Fruit fly (Drosophila melanogaster) whole organism, embryonic: ENCODE results near the gene vers.

ENCODE experiments used
- B-H2 ChIP-seq: fragments of 200-800 bp; sonication (Bioruptor generic); optimal IDR thresholded peaks from 2 replicates; lab custom pipeline; 2018; ENCODE audit warnings: missing biosample characterization, mild to moderate bottlenecking, missing genetic modification characterization
- CG10147 ChIP-seq: fragments of 200-800 bp; sonication (Bioruptor generic); optimal IDR thresholded peaks from 2 replicates; lab custom pipeline; 2019; ENCODE audit warnings: missing biosample characterization, mild to moderate bottlenecking, missing genetic modification characterization, moderate library complexity
- CG10565 ChIP-seq: fragments of 200-800 bp; sonication (Bioruptor generic); optimal IDR thresholded peaks from 3 replicates; lab custom pipeline; 2016; ENCODE audit warnings: missing biosample characterization, mild to moderate bottlenecking, missing genetic modification characterization
- CG14860 ChIP-seq: fragments of 200-800 bp; sonication (Bioruptor generic); IDR thresholded peaks from 3 replicates; pipeline ENCODE4 v1.3.6; 2022; ENCODE audit warnings: missing biosample characterization, missing genetic modification characterization; ENCODE audit not compliant: partially characterized antibody
- CG1529 ChIP-seq: fragments of 200-800 bp; sonication (Bioruptor generic); optimal IDR thresholded peaks from 3 replicates; lab custom pipeline; 2018; ENCODE audit warnings: missing biosample characterization, missing genetic modification characterization
- CG16779 ChIP-seq: fragments of 200-800 bp; sonication (Bioruptor generic); IDR thresholded peaks from 2 replicates; pipeline ENCODE4 v1.3.6; 2022; ENCODE audit warnings: missing biosample characterization, missing genetic modification characterization
- CG16813 ChIP-seq: fragments of 200-800 bp; sonication (Bioruptor generic); IDR thresholded peaks from 3 replicates; pipeline ENCODE4 v1.3.6; 2022; ENCODE audit warnings: missing biosample characterization, missing genetic modification characterization; ENCODE audit not compliant: partially characterized antibody
- CG17328 ChIP-seq: fragments of 200-800 bp; sonication (Bioruptor generic); IDR thresholded peaks from 2 replicates; pipeline ENCODE4 v1.3.6; 2022; ENCODE audit warnings: missing biosample characterization, missing genetic modification characterization
- CG18262 ChIP-seq: fragments of 200-800 bp; optimal IDR thresholded peaks from 3 replicates; lab custom pipeline; 2019; ENCODE audit warnings: missing biosample characterization, mild to moderate bottlenecking, missing genetic modification characterization, moderate library complexity
- CG2199 ChIP-seq: fragments of 200-800 bp; sonication (Bioruptor generic); IDR thresholded peaks from 3 replicates; pipeline ENCODE4 v1.3.6; 2022; ENCODE audit warnings: missing biosample characterization, missing genetic modification characterization
- CG30431 ChIP-seq: fragments of 200-800 bp; sonication (Bioruptor generic); optimal IDR thresholded peaks from 2 replicates; lab custom pipeline; 2017; ENCODE audit warnings: missing biosample characterization, missing genetic modification characterization
- CG32532 ChIP-seq: fragments of 200-800 bp; sonication (Bioruptor generic); IDR thresholded peaks from 2 replicates; pipeline ENCODE4 v1.3.6; 2022; ENCODE audit warnings: missing biosample characterization, missing genetic modification characterization
- CG4404 ChIP-seq: fragments of 200-800 bp; sonication (Bioruptor generic); IDR thresholded peaks from 2 replicates; pipeline ENCODE4 v1.3.6; 2022; ENCODE audit warnings: missing biosample characterization, missing genetic modification characterization
- CG5245 ChIP-seq: fragments of 200-800 bp; sonication (Bioruptor generic); optimal IDR thresholded peaks from 3 replicates; lab custom pipeline; 2016; ENCODE audit warnings: missing biosample characterization, missing genetic modification characterization
- CG9437 ChIP-seq: fragments of 200-800 bp; sonication (Bioruptor generic); optimal IDR thresholded peaks from 2 replicates; lab custom pipeline; 2018; ENCODE audit warnings: missing biosample characterization, mild to moderate bottlenecking, missing genetic modification characterization
- CHES-1-like ChIP-seq: fragments of 200-800 bp; sonication (Bioruptor generic); optimal IDR thresholded peaks from 2 replicates; lab custom pipeline; 2016; ENCODE audit warnings: missing biosample characterization, missing genetic modification characterization
- Dek ChIP-seq: fragments of 200-800 bp; sonication (Bioruptor generic); optimal IDR thresholded peaks from 3 replicates; lab custom pipeline; 2019; ENCODE audit warnings: missing biosample characterization, mild to moderate bottlenecking, missing genetic modification characterization, moderate library complexity
- Dip2 ChIP-seq: fragments of 200-800 bp; sonication (Bioruptor generic); IDR thresholded peaks from 2 replicates; pipeline ENCODE4 v1.3.6; 2022; ENCODE audit warnings: missing biosample characterization, missing genetic modification characterization
- E2f1 ChIP-seq: fragments of 200-800 bp; sonication (Bioruptor generic); IDR thresholded peaks from 2 replicates; pipeline ENCODE4 v1.3.6; 2022; ENCODE audit warnings: missing biosample characterization, missing genetic modification characterization
- ERR ChIP-seq: fragments of 200-800 bp; sonication (Bioruptor generic); optimal IDR thresholded peaks from 2 replicates; lab custom pipeline; 2016; ENCODE audit warnings: missing biosample characterization, missing genetic modification characterization
- Eip74EF ChIP-seq, 2 experiments: fragments of 200-800 bp in 1 of 2; fragments of >200 bp in 1 of 2; sonication (Bioruptor generic) in 1 of 2; optimal IDR thresholded peaks; 2 replicates each; lab custom pipeline; 2017 to 2019; ENCODE audit warnings: missing biosample characterization in 2 of 2, missing genetic modification characterization in 2 of 2, mild to moderate bottlenecking in 1 of 2, moderate library complexity in 1 of 2
- Gsc ChIP-seq: fragments of 200-800 bp; sonication (Bioruptor generic); IDR thresholded peaks from 2 replicates; pipeline ENCODE4 v1.3.6; 2022; ENCODE audit warnings: missing biosample characterization, missing genetic modification characterization
- MESR4 ChIP-seq: fragments of 200-800 bp; sonication (Bioruptor generic); optimal IDR thresholded peaks from 2 replicates; lab custom pipeline; 2018; ENCODE audit warnings: missing biosample characterization, mild to moderate bottlenecking, missing genetic modification characterization, moderate library complexity
- Mad ChIP-seq: fragments of 200-800 bp; sonication (Bioruptor generic); optimal IDR thresholded peaks from 2 replicates; lab custom pipeline; 2016; ENCODE audit warnings: missing biosample characterization, missing genetic modification characterization
- Nf-YC ChIP-seq: fragments of 200-800 bp; optimal IDR thresholded peaks from 3 replicates; lab custom pipeline; 2019; ENCODE audit warnings: missing biosample characterization, mild to moderate bottlenecking, missing genetic modification characterization, moderate library complexity
- Ravus ChIP-seq: fragments of 200-800 bp; sonication (Bioruptor generic); IDR thresholded peaks from 2 replicates; pipeline ENCODE4 v1.3.6; 2022; ENCODE audit warnings: missing biosample characterization, missing genetic modification characterization
- Stat92E ChIP-seq, 3 experiments: fragments of >200 bp in 2 of 3; fragments of 200-800 bp in 1 of 3; sonication (Bioruptor generic) in 1 of 3; optimal IDR thresholded peaks; 2 replicates each; lab custom pipeline; 2017 to 2019; ENCODE audit warnings: missing biosample characterization in 3 of 3, missing genetic modification characterization in 3 of 3, mild to moderate bottlenecking in 1 of 3, moderate library complexity in 1 of 3
- al ChIP-seq: fragments of 200-800 bp; sonication (Bioruptor generic); IDR thresholded peaks from 2 replicates; pipeline ENCODE4 v1.3.6; 2022; ENCODE audit warnings: missing biosample characterization, missing genetic modification characterization
- ara ChIP-seq: fragments of 200-800 bp; sonication (Bioruptor generic); IDR thresholded peaks from 2 replicates; pipeline ENCODE4 v1.3.6; 2022; ENCODE audit warnings: missing biosample characterization, missing genetic modification characterization
- dan ChIP-seq: fragments of 200-800 bp; sonication (Bioruptor generic); IDR thresholded peaks from 2 replicates; pipeline ENCODE4 v1.3.6; 2022; ENCODE audit warnings: missing biosample characterization, missing genetic modification characterization
- dpn ChIP-seq, 2 experiments: fragments of 200-800 bp; sonication (Bioruptor generic); optimal IDR thresholded peaks; 3 replicates each; lab custom pipeline; 2016; ENCODE audit warnings: missing biosample characterization in 2 of 2, missing genetic modification characterization in 2 of 2
- hb ChIP-seq: fragments of 200-800 bp; sonication (Bioruptor generic); IDR thresholded peaks from 3 replicates; pipeline ENCODE4 v1.3.6; 2022; ENCODE audit warnings: missing biosample characterization, missing genetic modification characterization; ENCODE audit not compliant: partially characterized antibody
- klu ChIP-seq: fragments of 200-800 bp; sonication (Bioruptor generic); IDR thresholded peaks from 2 replicates; pipeline ENCODE4 v1.3.6; 2022; ENCODE audit warnings: missing biosample characterization, missing genetic modification characterization
- kni ChIP-seq: fragments of 200-800 bp; sonication (Bioruptor generic); optimal IDR thresholded peaks from 3 replicates; lab custom pipeline; 2017; ENCODE audit warnings: mild to moderate bottlenecking, missing biosample characterization, missing genetic modification reagents, missing genetic modification characterization
- lola ChIP-seq, 3 experiments: fragments of >200 bp in 2 of 3; fragments of 200-800 bp in 1 of 3; sonication (Bioruptor generic) in 1 of 3; optimal IDR thresholded peaks; 2 replicates each; lab custom pipeline; 2017 to 2019; ENCODE audit warnings: missing biosample characterization in 3 of 3, missing genetic modification characterization in 3 of 3, mild to moderate bottlenecking in 1 of 3, moderate library complexity in 1 of 3
- nerfin-1 ChIP-seq: fragments of 200-800 bp; sonication (Bioruptor generic); optimal IDR thresholded peaks from 3 replicates; lab custom pipeline; 2019; ENCODE audit warnings: missing biosample characterization, mild to moderate bottlenecking, missing genetic modification characterization, moderate library complexity
- nom ChIP-seq: fragments of 200-800 bp; sonication (Bioruptor generic); optimal IDR thresholded peaks from 2 replicates; lab custom pipeline; 2017; ENCODE audit warnings: missing biosample characterization, missing genetic modification characterization, mild to moderate bottlenecking, moderate library complexity, missing genetic modification reagents
- org-1 ChIP-seq: fragments of 200-800 bp; sonication (Bioruptor generic); optimal IDR thresholded peaks from 2 replicates; lab custom pipeline; 2017; ENCODE audit warnings: missing biosample characterization, missing genetic modification characterization
- pho ChIP-seq: fragments of 200-800 bp; sonication (Bioruptor generic); optimal IDR thresholded peaks from 2 replicates; lab custom pipeline; 2016; ENCODE audit warnings: missing biosample characterization, missing genetic modification characterization
- phol ChIP-seq: fragments of 200-800 bp; sonication (Bioruptor generic); optimal IDR thresholded peaks from 3 replicates; lab custom pipeline; 2018; ENCODE audit warnings: missing biosample characterization, mild to moderate bottlenecking, missing genetic modification characterization, moderate library complexity
- prd ChIP-seq, 3 experiments: fragments of >200 bp in 2 of 3; fragments of 200-800 bp in 1 of 3; sonication (Bioruptor generic) in 1 of 3; optimal IDR thresholded peaks in 2 of 3; IDR thresholded peaks in 1 of 3; 2 replicates in 2 of 3; 3 replicates in 1 of 3; pipeline versions ENCODE4 v1.3.6 to Lab custom; 2017 to 2022; ENCODE audit warnings: missing biosample characterization in 1 of 3, missing genetic modification characterization in 1 of 3
- pum ChIP-seq: fragments of 200-800 bp; sonication (Bioruptor generic); optimal IDR thresholded peaks from 2 replicates; lab custom pipeline; 2016; ENCODE audit warnings: missing biosample characterization, missing genetic modification characterization
- sima ChIP-seq: fragments of 200-800 bp; sonication (Bioruptor generic); optimal IDR thresholded peaks from 2 replicates; lab custom pipeline; 2016; ENCODE audit warnings: missing biosample characterization, missing genetic modification characterization
- ssp ChIP-seq: fragments of 200-800 bp; sonication (Bioruptor generic); IDR thresholded peaks from 2 replicates; pipeline ENCODE4 v1.3.6; 2022; ENCODE audit warnings: missing biosample characterization, missing genetic modification characterization
- tna ChIP-seq: fragments of 200-800 bp; sonication (Bioruptor generic); IDR thresholded peaks from 2 replicates; pipeline ENCODE4 v1.3.6; 2022; ENCODE audit warnings: missing biosample characterization, missing genetic modification characterization; ENCODE audit not compliant: partially characterized antibody
- tup ChIP-seq: fragments of 200-800 bp; sonication (Bioruptor generic); optimal IDR thresholded peaks from 2 replicates; lab custom pipeline; 2016; ENCODE audit warnings: missing biosample characterization, mild to moderate bottlenecking, missing genetic modification characterization, moderate library complexity
- wdn ChIP-seq: fragments of 200-800 bp; sonication (Bioruptor generic); IDR thresholded peaks from 2 replicates; pipeline ENCODE4 v1.3.6; 2022; ENCODE audit warnings: missing biosample characterization, missing genetic modification characterization

Gene vers

DNA sequence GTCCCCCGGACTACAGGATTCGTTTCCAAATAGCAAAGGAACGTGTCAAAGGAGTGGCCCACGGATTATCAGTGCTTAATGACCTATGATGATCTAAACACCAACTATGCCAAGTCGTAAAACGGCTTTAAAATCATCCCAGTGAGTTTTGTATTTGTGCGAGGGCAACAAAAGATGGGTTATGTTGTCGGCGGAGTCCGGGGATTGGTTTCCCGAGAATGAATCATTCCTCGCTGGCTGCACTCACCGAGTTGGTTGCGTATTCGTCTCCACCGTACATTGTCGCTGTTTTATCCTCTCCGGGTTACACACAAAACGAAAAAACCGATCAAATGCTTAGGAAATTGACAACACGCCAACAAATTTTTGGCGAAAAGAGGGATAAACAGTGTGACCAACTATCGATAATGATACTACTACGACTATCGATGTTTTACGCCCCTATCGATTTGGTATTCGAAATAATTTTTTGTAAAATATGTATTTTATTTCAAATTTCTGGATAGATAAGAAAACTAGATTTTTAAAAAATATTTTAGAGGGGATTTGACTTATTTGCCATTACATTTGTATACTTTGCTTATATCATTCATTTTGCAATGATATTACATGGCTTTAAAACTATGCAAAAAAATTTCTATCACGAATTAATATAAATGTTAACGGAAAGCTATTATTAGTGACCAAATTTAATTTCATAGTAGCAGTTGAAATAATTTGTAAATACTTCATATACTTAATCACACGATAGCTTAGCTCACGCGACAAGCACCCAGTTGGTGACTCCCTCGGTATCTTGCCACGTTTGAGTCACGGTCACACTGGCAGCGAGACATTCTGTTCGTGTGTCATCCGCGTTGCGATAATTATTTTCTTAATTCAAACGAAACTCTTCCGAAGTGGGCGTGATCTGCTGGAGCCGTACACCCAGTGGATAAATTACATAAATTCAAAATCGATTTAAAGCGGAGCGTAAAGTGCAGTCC, 30.1 kb downstream of the vers start, which contains the start of the genes eIF3l and Nrx-IV (continued):
- TF ChIP-seq Ravus (GFP tag; lab: Robert Waterston, UW) = no peak
- TF ChIP-seq CG16779 (GFP tag; lab: Robert Waterston, UW) = no peak
- TF ChIP-seq CG14860 (GFP tag; lab: Robert Waterston, UW) = peak; percentile 48; the same call in 1 of the 3 replicates
- TF ChIP-seq wdn (GFP tag; lab: Robert Waterston, UW) = no peak
- TF ChIP-seq B-H2 (GFP tag; lab: Kevin White, UChicago) = no peak
- no peak for TF ChIP-seq CG2199 (GFP tag; lab: Robert Waterston, UW)
- TF ChIP-seq Dip2 = no peak
- no peak for TF ChIP-seq Gsc (GFP tag; lab: Robert Waterston, UW)
- TF ChIP-seq Stat92E (GFP tag; optimal IDR thresholded peaks at IDR 0.05; lab: Kevin White, UChicago) = no peak
- no peak for TF ChIP-seq CG5245 (GFP tag; lab: Kevin White, UChicago)
- TF ChIP-seq tup (GFP tag; lab: Kevin White, UChicago) = no peak
- TF ChIP-seq Mad = no peak
- no peak for TF ChIP-seq CG10147 (GFP tag; lab: Kevin White, UChicago)
- TF ChIP-seq phol (tag; lab: Kevin White, UChicago) = peak; percentile 30
- no peak for TF ChIP-seq hb (GFP tag; lab: Robert Waterston, UW)
- TF ChIP-seq lola (GFP tag; optimal IDR thresholded peaks at IDR 0.05; lab: Kevin White, UChicago) = no peak
- TF ChIP-seq ERR (GFP tag; lab: Kevin White, UChicago) = no peak
- no peak for TF ChIP-seq CG32532
- TF ChIP-seq kni = no peak
- peak; percentile 30 for TF ChIP-seq CG9437 (GFP tag; lab: Kevin White, UChicago)
- TF ChIP-seq CG30431 = no peak
- TF ChIP-seq CG18262 = no peak
- TF ChIP-seq nom (GFP tag; lab: Kevin White, UChicago) = no peak
- no peak for TF ChIP-seq CG4404 (GFP tag; lab: Robert Waterston, UW)
- no peak for TF ChIP-seq CG10565 (GFP tag; lab: Kevin White, UChicago)
- no peak for TF ChIP-seq pho (GFP tag; lab: Kevin White, UChicago)
- no peak for TF ChIP-seq prd (optimal IDR thresholded peaks at IDR 0.05; lab: Kevin White, UChicago)
- TF ChIP-seq prd (GFP tag; IDR thresholded peaks at IDR 0.05; lab: Robert Waterston, UW) = no peak
- TF ChIP-seq CG16813 (GFP tag; lab: Robert Waterston, UW) = peak; percentile 66; the same call in 2 of the 3 replicates
- no peak for TF ChIP-seq Nf-YC (tag; lab: Kevin White, UChicago)
- no peak for TF ChIP-seq Dek (tag; lab: Kevin White, UChicago)
- TF ChIP-seq CG17328 (GFP tag; lab: Robert Waterston, UW) = no peak
- peak; percentile 83 for TF ChIP-seq MESR4
- TF ChIP-seq CG1529 (GFP tag; lab: Kevin White, UChicago) = no peak
- TF ChIP-seq pum (GFP tag; lab: Kevin White, UChicago) = no peak
- TF ChIP-seq dpn (GFP tag; optimal IDR thresholded peaks at IDR 0.05; lab: Kevin White, UChicago) = no peak
- TF ChIP-seq dan (GFP tag; lab: Robert Waterston, UW) = no peak
- TF ChIP-seq ara (GFP tag; lab: Robert Waterston, UW) = no peak
- TF ChIP-seq sima (GFP tag; lab: Kevin White, UChicago) = no peak
- no peak for TF ChIP-seq E2f1 (GFP tag; lab: Robert Waterston, UW)
- TF ChIP-seq tna (GFP tag; lab: Robert Waterston, UW) = 0 out of 2 replicates have a peak, but pooled peaks have one; percentile 22
- TF ChIP-seq nerfin-1 (tag; lab: Kevin White, UChicago) = no peak
- TF ChIP-seq org-1 = no peak
- TF ChIP-seq klu = no peak
- no peak for TF ChIP-seq Eip74EF (GFP tag; optimal IDR thresholded peaks at IDR 0.05; lab: Kevin White, UChicago)
- no peak for TF ChIP-seq ssp (GFP tag; lab: Robert Waterston, UW)
- no peak for TF ChIP-seq al (GFP tag; lab: Robert Waterston, UW)
- TF ChIP-seq CHES-1-like (GFP tag; lab: Kevin White, UChicago) = no peak
